Fruit fly (Drosophila melanogaster): ENCODE data around the gene CG15020.

Gene CG15020

dm6 chr3L:4413800-4414446, 7.5 kb upstream of the CG15020 start (continued):
- no peak for TF ChIP-seq ERR (GFP tag; optimal IDR thresholded peaks at IDR 0.05)
- no peak for TF ChIP-seq CG9727 (GFP tag; optimal IDR thresholded peaks at IDR 0.05)
- no peak for TF ChIP-seq CG7372 (GFP tag; IDR thresholded peaks at IDR 0.05)
- no peak for TF ChIP-seq CG30020 (tag; optimal IDR thresholded peaks at IDR 0.05)
- no peak for TF ChIP-seq Blimp-1 (GFP tag; optimal IDR thresholded peaks at IDR 0.05)
- no peak for TF ChIP-seq CG10209 (GFP tag; optimal IDR thresholded peaks at IDR 0.05)
- no peak for TF ChIP-seq ATbp (GFP tag; optimal IDR thresholded peaks at IDR 0.05)
- TF ChIP-seq chn (GFP tag; optimal IDR thresholded peaks at IDR 0.05) = no peak
- TF ChIP-seq knrl (GFP tag; IDR thresholded peaks at IDR 0.05; ENCODE audit: partially characterized antibody) = no peak
- TF ChIP-seq PHDP (tag; optimal IDR thresholded peaks at IDR 0.05) = no peak
- no peak for TF ChIP-seq Dfd (GFP tag; optimal IDR thresholded peaks at IDR 0.05)
- no peak for TF ChIP-seq Doc2 (GFP tag; IDR thresholded peaks at IDR 0.05)
- 0 out of 3 replicates have a peak, but pooled peaks have one; percentile 11 for TF ChIP-seq zfh1 (GFP tag; IDR thresholded peaks at IDR 0.05)
- no peak for TF ChIP-seq sob (GFP tag; IDR thresholded peaks at IDR 0.05)
- TF ChIP-seq Ets65A (GFP tag) = peak; percentile 33
- no peak for TF ChIP-seq wdn (GFP tag; IDR thresholded peaks at IDR 0.05)
- peak; percentile 19; the same call in 1 of the 2 replicates for TF ChIP-seq CG9215 (GFP tag; IDR thresholded peaks at IDR 0.05)
- peak; percentile 63 for TF ChIP-seq lab (GFP tag; optimal IDR thresholded peaks at IDR 0.05)
- no peak for TF ChIP-seq CG8765 (GFP tag; IDR thresholded peaks at IDR 0.05)
- no peak for TF ChIP-seq pnt (GFP tag; optimal IDR thresholded peaks at IDR 0.05)
- TF ChIP-seq CG2678 (tag; optimal IDR thresholded peaks at IDR 0.05) = no peak
- TF ChIP-seq CG2875 (GFP tag; optimal IDR thresholded peaks at IDR 0.05) = no peak
- no peak for TF ChIP-seq cg (GFP tag; optimal IDR thresholded peaks at IDR 0.05)
- TF ChIP-seq HLH3B (GFP tag; IDR thresholded peaks at IDR 0.05) = 0 out of 2 replicates have a peak, but pooled peaks have one; percentile 7
- TF ChIP-seq sug (tag; optimal IDR thresholded peaks at IDR 0.05) = peak; percentile 90
- no peak for TF ChIP-seq Nf-YB (GFP tag; optimal IDR thresholded peaks at IDR 0.05)
- peak; percentile 80 for TF ChIP-seq CG13894 (tag; optimal IDR thresholded peaks at IDR 0.05)
- TF ChIP-seq dati (GFP tag; IDR thresholded peaks at IDR 0.05) = no peak
- TF ChIP-seq CG17612 (GFP tag; IDR thresholded peaks at IDR 0.05) = no peak
- TF ChIP-seq Oli (tag; optimal IDR thresholded peaks at IDR 0.05) = no peak
- no peak for TF ChIP-seq emc (GFP tag; optimal IDR thresholded peaks at IDR 0.05)
- no peak for TF ChIP-seq CG13123 (GFP tag; optimal IDR thresholded peaks at IDR 0.05)
- TF ChIP-seq h (optimal IDR thresholded peaks at IDR 0.05) = no peak
- TF ChIP-seq bcd (GFP tag; optimal IDR thresholded peaks at IDR 0.05) = no peak
- TF ChIP-seq CG15011 (GFP tag; optimal IDR thresholded peaks at IDR 0.05) = no peak
- no peak for TF ChIP-seq CG12219 (GFP tag; optimal IDR thresholded peaks at IDR 0.05)
- TF ChIP-seq CG10654 (GFP tag; optimal IDR thresholded peaks at IDR 0.05) = no peak
- TF ChIP-seq org-1 (GFP tag; optimal IDR thresholded peaks at IDR 0.05) = no peak
- peak; percentile 30 for TF ChIP-seq Nf-YC (tag; optimal IDR thresholded peaks at IDR 0.05)
- TF ChIP-seq tgo (GFP tag; IDR thresholded peaks at IDR 0.05) = no peak
- TF ChIP-seq ems (GFP tag; optimal IDR thresholded peaks at IDR 0.05) = no peak
- peak; percentile 45 for TF ChIP-seq HmgZ (tag; optimal IDR thresholded peaks at IDR 0.05)
- TF ChIP-seq Hmx (GFP tag; optimal IDR thresholded peaks at IDR 0.05) = no peak
- no peak for TF ChIP-seq CG31441 (GFP tag; IDR thresholded peaks at IDR 0.05)
- TF ChIP-seq dmrt99B (tag; optimal IDR thresholded peaks at IDR 0.05) = no peak
- TF ChIP-seq CG10147 (GFP tag; optimal IDR thresholded peaks at IDR 0.05) = no peak
- TF ChIP-seq fd3F (GFP tag; optimal IDR thresholded peaks at IDR 0.05) = peak; percentile 10
- TF ChIP-seq Kr (GFP tag; optimal IDR thresholded peaks at IDR 0.05) = no peak
- TF ChIP-seq zen (tag; optimal IDR thresholded peaks at IDR 0.05) = no peak
- TF ChIP-seq Elba2 (GFP tag; optimal IDR thresholded peaks at IDR 0.05) = no peak
- TF ChIP-seq kah (GFP tag; optimal IDR thresholded peaks at IDR 0.05) = no peak

Measured in whole organism, embryonic.